Worm (Caenorhabditis elegans): ENCODE data around the gene kcnl-1.

The kcnl-1 gene

DNA sequence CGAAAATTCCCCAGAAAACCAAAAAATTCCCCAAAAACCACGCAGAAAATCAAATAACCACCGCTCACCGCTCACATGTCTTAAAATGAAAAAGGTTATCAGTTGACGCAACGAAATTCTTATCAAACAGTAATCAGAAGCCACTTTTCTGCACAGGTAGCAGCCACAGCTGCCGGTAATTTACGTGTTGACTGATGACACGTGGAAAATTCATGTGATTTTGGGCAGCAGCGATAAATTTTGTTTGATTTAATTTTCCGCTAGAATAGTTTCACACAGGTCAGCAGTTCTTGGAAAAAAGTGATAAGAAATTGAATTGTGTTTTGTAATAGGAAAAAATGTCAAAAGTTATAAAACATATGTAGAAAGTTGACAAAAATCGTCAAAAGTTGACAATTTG lies 37.6 kb upstream of the kcnl-1 start (continued):
- TF ChIP-seq zip-4 (GFP tag; optimal IDR thresholded peaks at IDR 0.05) (no peak), jun-1 (tag; optimal IDR thresholded peaks at IDR 0.05) (peak; percentile 32), ets-5 (GFP tag; IDR thresholded peaks at IDR 0.05) (no peak), unc-86 (tag; optimal IDR thresholded peaks at IDR 0.05) (no peak), pax-3 (tag; optimal IDR thresholded peaks at IDR 0.05) (no peak), fkh-8 (tag; optimal IDR thresholded peaks at IDR 0.05) (no peak), C16A3.4 (tag; optimal IDR thresholded peaks at IDR 0.05) (peak; percentile 19), lin-35 (GFP tag; optimal IDR thresholded peaks at IDR 0.05) (peak in 1 of 2 experiments; percentile 82), xbp-1 (tag; optimal IDR thresholded peaks at IDR 0.05) (no peak), mdl-1 (tag; optimal IDR thresholded peaks at IDR 0.05) (peak in 1 of 2 experiments; percentile 95), sup-37 (GFP tag; optimal IDR thresholded peaks at IDR 0.05) (no peak), ceh-82 (tag; optimal IDR thresholded peaks at IDR 0.05) (no peak), fkh-4 (tag; optimal IDR thresholded peaks at IDR 0.05; ENCODE audit: borderline replicate concordance) (no peak), nhr-84 (tag; optimal IDR thresholded peaks at IDR 0.05) (no peak), swsn-7 (tag; optimal IDR thresholded peaks at IDR 0.05) (no peak), mef-2 (tag; optimal IDR thresholded peaks at IDR 0.05) (no peak), lir-3 (tag; optimal IDR thresholded peaks at IDR 0.05; ENCODE audit: poor library complexity) (peak; percentile 26), efl-3 (GFP tag; optimal IDR thresholded peaks at IDR 0.05) (no peak), mab-9 (GFP tag; IDR thresholded peaks at IDR 0.05) (no peak), lin-15B (tag; optimal IDR thresholded peaks at IDR 0.05) (no peak), unc-30 (tag; optimal IDR thresholded peaks at IDR 0.05) (no peak), pqm-1 (tag; optimal IDR thresholded peaks at IDR 0.05) (peak; percentile 70), isw-1 (GFP tag; IDR thresholded peaks at IDR 0.05) (no peak), elt-3 (tag; optimal IDR thresholded peaks at IDR 0.05) (peak in 2 of 6 experiments; percentile 75 to 96), vab-15 (tag; optimal IDR thresholded peaks at IDR 0.05) (no peak), tbx-2 (tag; optimal IDR thresholded peaks at IDR 0.05) (peak; percentile 57), fkh-10 (GFP tag; optimal IDR thresholded peaks at IDR 0.05) (no peak), nhr-237 (tag; optimal IDR thresholded peaks at IDR 0.05) (no peak), sox-4 (tag; optimal IDR thresholded peaks at IDR 0.05) (no peak), lin-13 (GFP tag; optimal IDR thresholded peaks at IDR 0.05) (no peak), snpc-4 (tag; optimal IDR thresholded peaks at IDR 0.05) (no peak), elt-2 (tag; optimal IDR thresholded peaks at IDR 0.05) (peak; percentile 97), ceh-63 (GFP tag; optimal IDR thresholded peaks at IDR 0.05) (no peak)

ce11 chrV:19529168-19529567 lies 36.0 kb upstream of the kcnl-1 start:
- TF ChIP-seq egl-13 (tag; optimal IDR thresholded peaks at IDR 0.05) (peak; percentile 65), fos-1 (tag; optimal IDR thresholded peaks at IDR 0.05) (peak; percentile 81), C16A3.4 (tag; optimal IDR thresholded peaks at IDR 0.05) (peak; percentile 93), sox-4 (tag; optimal IDR thresholded peaks at IDR 0.05) (peak; percentile 73), ztf-4 (tag; optimal IDR thresholded peaks at IDR 0.05) (peak; percentile 93), ztf-11 (tag; optimal IDR thresholded peaks at IDR 0.05) (peak in 1 of 2 experiments; percentile 62), snu-23 (GFP tag; optimal IDR thresholded peaks at IDR 0.05) (peak; percentile 98), ceh-90 (tag; optimal IDR thresholded peaks at IDR 0.05) (peak; percentile 42), F16B12.6 (tag; optimal IDR thresholded peaks at IDR 0.05) (no peak), mef-2 (tag; optimal IDR thresholded peaks at IDR 0.05) (peak; percentile 55), lsy-2 (tag; optimal IDR thresholded peaks at IDR 0.05) (peak; percentile 88 to 91), elt-3 (tag; optimal IDR thresholded peaks at IDR 0.05) (peak in 5 of 6 experiments; percentile 62 to 97 (median 90)), mdl-1 (tag; optimal IDR thresholded peaks at IDR 0.05) (peak; percentile 95 to 100), swsn-7 (tag; optimal IDR thresholded peaks at IDR 0.05) (peak; percentile 94), nhr-11 (tag; optimal IDR thresholded peaks at IDR 0.05) (peak; percentile 68), unc-130 (tag; optimal IDR thresholded peaks at IDR 0.05) (peak; percentile 81), grh-1 (GFP tag; IDR thresholded peaks at IDR 0.05) (peak; percentile 90), hlh-4 (tag; optimal IDR thresholded peaks at IDR 0.05) (no peak), efl-3 (GFP tag; optimal IDR thresholded peaks at IDR 0.05) (no peak), hlh-17 (GFP tag; optimal IDR thresholded peaks at IDR 0.05; ENCODE audit: borderline replicate concordance) (no peak), fkh-4 (tag; optimal IDR thresholded peaks at IDR 0.05; ENCODE audit: borderline replicate concordance) (no peak), nhr-90 (tag; optimal IDR thresholded peaks at IDR 0.05; ENCODE audit: poor library complexity) (peak; percentile 98), jun-1 (tag; optimal IDR thresholded peaks at IDR 0.05) (peak; percentile 94), elt-2 (tag; optimal IDR thresholded peaks at IDR 0.05) (peak; percentile 52), ceh-63 (GFP tag; optimal IDR thresholded peaks at IDR 0.05) (no peak), irx-1 (tag; optimal IDR thresholded peaks at IDR 0.05) (peak; percentile 92), pag-3 (tag; optimal IDR thresholded peaks at IDR 0.05; ENCODE audit: borderline replicate concordance, insufficient read depth) (no peak), lin-39 (tag; optimal IDR thresholded peaks at IDR 0.05) (peak; percentile 43), nhr-237 (tag; optimal IDR thresholded peaks at IDR 0.05) (peak; percentile 86)

Data from whole organism, L1 larva.